Comparison of ENCODE assay signal across 2 fruit fly cellular contexts in the genomic region with DNA sequence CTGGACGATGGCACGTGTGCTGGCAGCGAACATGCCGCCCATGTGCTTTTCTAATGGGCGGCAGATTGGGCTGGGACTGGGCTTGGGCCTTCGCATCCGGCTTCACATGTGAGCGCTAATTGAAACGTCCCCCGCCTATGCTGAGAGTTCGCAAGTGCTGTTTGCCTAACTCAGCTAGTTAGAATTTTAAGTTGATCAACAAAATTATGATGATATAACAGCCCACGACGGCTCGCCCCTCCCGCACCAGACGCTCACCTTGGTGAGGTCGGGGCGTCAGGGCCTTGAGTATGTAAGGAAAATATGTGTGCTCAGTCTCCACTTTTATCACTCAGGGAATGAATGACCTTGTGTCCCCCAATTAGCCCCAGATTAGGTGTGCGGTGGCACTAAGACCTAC.
TF ChIP-seq lines count a peak whose summit lies in the region.

No protein-coding gene starts in this region.

- no peak for TF ChIP-seq CTCF in whole organism, embryonic (GFP tag; optimal IDR thresholded peaks at IDR 0.05; lab: Kevin White, UChicago)

TF ChIP-seq in whole organism, embryonic, 481 proteins besides CTCF, POLR2A, EP300 and RAD21:
- TF ChIP-seq CG12104 (GFP tag; optimal IDR thresholded peaks at IDR 0.05; lab: Kevin White, UChicago) (no peak), Myb (GFP tag; optimal IDR thresholded peaks at IDR 0.05; lab: Kevin White, UChicago) (no peak), ewg (GFP tag; optimal IDR thresholded peaks at IDR 0.05; lab: Kevin White, UChicago) (no peak), ERR (GFP tag; optimal IDR thresholded peaks at IDR 0.05; lab: Kevin White, UChicago) (no peak), CHES-1-like (GFP tag; optimal IDR thresholded peaks at IDR 0.05; lab: Kevin White, UChicago) (no peak), CG17829 (tag; optimal IDR thresholded peaks at IDR 0.05; lab: Kevin White, UChicago) (no peak), en (GFP tag; optimal IDR thresholded peaks at IDR 0.05; lab: Kevin White, UChicago) (no peak), ash1 (GFP tag; optimal IDR thresholded peaks at IDR 0.05; lab: Kevin White, UChicago) (no peak), lov (optimal IDR thresholded peaks at IDR 0.05; lab: Kevin White, UChicago) (no peak), lov (GFP tag; IDR thresholded peaks at IDR 0.05; lab: Robert Waterston, UW) (0 out of 3 replicates have a peak, but pooled peaks have one; percentile 4), maf-S (GFP tag; optimal IDR thresholded peaks at IDR 0.05; lab: Kevin White, UChicago) (no peak), CG14860 (GFP tag; IDR thresholded peaks at IDR 0.05; lab: Robert Waterston, UW; ENCODE audit: partially characterized antibody) (no peak), grau (tag; optimal IDR thresholded peaks at IDR 0.05; lab: Kevin White, UChicago) (no peak), pnt (GFP tag; optimal IDR thresholded peaks at IDR 0.05; lab: Kevin White, UChicago) (no peak), lmd (GFP tag; IDR thresholded peaks at IDR 0.05; lab: Robert Waterston, UW) (no peak), CG18619 (GFP tag; optimal IDR thresholded peaks at IDR 0.05; lab: Kevin White, UChicago) (no peak), CG31365 (tag; optimal IDR thresholded peaks at IDR 0.05; lab: Kevin White, UChicago) (no peak), slbo (GFP tag; IDR thresholded peaks at IDR 0.05; lab: Robert Waterston, UW) (no peak), CG17802 (tag; optimal IDR thresholded peaks at IDR 0.05; lab: Kevin White, UChicago) (no peak), CG12744 (GFP tag; optimal IDR thresholded peaks at IDR 0.05; lab: Kevin White, UChicago) (no peak), dmrt11E (tag; optimal IDR thresholded peaks at IDR 0.05; lab: Kevin White, UChicago) (no peak), CG11560 (tag; IDR thresholded peaks at IDR 0.05; lab: Robert Waterston, UW) (no peak), CG11398 (GFP tag; optimal IDR thresholded peaks at IDR 0.05; lab: Kevin White, UChicago) (no peak), Vsx1 (GFP tag; optimal IDR thresholded peaks at IDR 0.05; lab: Kevin White, UChicago) (no peak), tin (GFP tag; optimal IDR thresholded peaks at IDR 0.05; lab: Kevin White, UChicago) (no peak), CG4707 (GFP tag; optimal IDR thresholded peaks at IDR 0.05; lab: Kevin White, UChicago) (no peak), ftz-f1 (GFP tag; optimal IDR thresholded peaks at IDR 0.05; lab: Kevin White, UChicago) (peak; percentile 14), sob (GFP tag; IDR thresholded peaks at IDR 0.05; lab: Robert Waterston, UW) (no peak), Hr78 (GFP tag; optimal IDR thresholded peaks at IDR 0.05; lab: Kevin White, UChicago) (no peak), tup (GFP tag; optimal IDR thresholded peaks at IDR 0.05; lab: Kevin White, UChicago) (no peak), Oaz (GFP tag; IDR thresholded peaks at IDR 0.05; lab: Robert Waterston, UW) (no peak), Doc3 (GFP tag; IDR thresholded peaks at IDR 0.05; lab: Robert Waterston, UW; ENCODE audit: partially characterized antibody) (no peak), Pdp1 (GFP tag; optimal IDR thresholded peaks at IDR 0.05; lab: Kevin White, UChicago) (peak in 1 of 2 experiments; percentile 73), CG7372 (GFP tag; IDR thresholded peaks at IDR 0.05; lab: Robert Waterston, UW) (no peak), cwo (GFP tag; optimal IDR thresholded peaks at IDR 0.05; lab: Kevin White, UChicago) (peak; percentile 15)

TF ChIP-seq in whole organism, prepupa, 60 proteins besides CTCF, POLR2A, EP300 and RAD21:
- no peak for TF ChIP-seq Eip78C (GFP tag; lab: Kevin White, UChicago)
- TF ChIP-seq CG34406 (GFP tag; optimal IDR thresholded peaks at IDR 0.05; lab: Kevin White, UChicago): no peak
- peak; percentile 62 for TF ChIP-seq fkh (GFP tag; optimal IDR thresholded peaks at IDR 0.05; lab: Kevin White, UChicago)
TF ChIP-seq in whole organism, prepupa: peak in this region for 1.
